Worm (Caenorhabditis elegans): ENCODE data around the gene F49F1.18.

F49F1.18 gene

ce11 chrIV:4121055-4121454 is 19.1 kb downstream of the F49F1.18 start:
- TF ChIP-seq elt-2 (tag; optimal IDR thresholded peaks at IDR 0.05) (peak; percentile 79), elt-3 (tag; optimal IDR thresholded peaks at IDR 0.05) (no peak)

ce11 chrIV:4120263-4120662 is 19.9 kb downstream of the F49F1.18 start, which contains the start of gene F49F1.5:
TSS of gene F49F1.5 (minus strand) at chrIV:4120415.
- TF ChIP-seq nhr-84 (tag; optimal IDR thresholded peaks at IDR 0.05) (no peak), ceh-82 (tag; optimal IDR thresholded peaks at IDR 0.05) (no peak), mdl-1 (tag; optimal IDR thresholded peaks at IDR 0.05) (no peak), fkh-10 (GFP tag; optimal IDR thresholded peaks at IDR 0.05) (no peak), elt-2 (tag; optimal IDR thresholded peaks at IDR 0.05) (peak; percentile 69), aly-2 (tag; optimal IDR thresholded peaks at IDR 0.05) (no peak)

ce11 chrIV:4117432-4117831 is 22.7 kb downstream of the F49F1.18 start, which contains the start of gene drd-50:
TSS of gene drd-50 (plus strand) at chrIV:4117732.
- peak; percentile 38 for TF ChIP-seq elt-2 (tag; optimal IDR thresholded peaks at IDR 0.05)
- TF ChIP-seq fkh-10 (GFP tag; optimal IDR thresholded peaks at IDR 0.05) = no peak

ce11 chrIV:4115634-4116033 is 24.5 kb downstream of the F49F1.18 start, which contains the start of the genes F49F1.4 and F49F1.2:
TSS of gene F49F1.4 (minus strand) at chrIV:4115734.
TSS of gene F49F1.2 (plus strand) at chrIV:4115943.
- TF ChIP-seq lsy-2 (tag; optimal IDR thresholded peaks at IDR 0.05) (no peak), ceh-88 (GFP tag; IDR thresholded peaks at IDR 0.05) (no peak), nhr-77 (tag; optimal IDR thresholded peaks at IDR 0.05) (no peak), mef-2 (tag; optimal IDR thresholded peaks at IDR 0.05) (no peak), grh-1 (GFP tag; IDR thresholded peaks at IDR 0.05) (no peak), efl-1 (optimal IDR thresholded peaks at IDR 0.05) (no peak), efl-1 (GFP tag; optimal IDR thresholded peaks at IDR 0.05 in 1 of 2) (no peak), mep-1 (tag; optimal IDR thresholded peaks at IDR 0.05) (no peak), ceh-63 (GFP tag; optimal IDR thresholded peaks at IDR 0.05) (no peak)

- TF ChIP-seq blmp-1 (tag; optimal IDR thresholded peaks at IDR 0.05) = no peak
Observed at ce11 chrIV:4114526-4114925, 25.6 kb downstream of the F49F1.18 start, which contains the start of gene F49F1.15. TSS of gene F49F1.15 (minus strand) at chrIV:4114626.

ce11 chrIV:4112387-4112786 is 27.8 kb downstream of the F49F1.18 start, which contains the start of gene F49F1.14:
TSS of gene F49F1.14 (minus strand) at chrIV:4112487.
- TF ChIP-seq elt-2 (tag; optimal IDR thresholded peaks at IDR 0.05) (no peak), mab-9 (GFP tag; IDR thresholded peaks at IDR 0.05) (no peak), lir-3 (tag; optimal IDR thresholded peaks at IDR 0.05; ENCODE audit: poor library complexity) (no peak), pag-3 (tag; optimal IDR thresholded peaks at IDR 0.05; ENCODE audit: borderline replicate concordance, insufficient read depth) (no peak)

- TF ChIP-seq irx-1 (tag; optimal IDR thresholded peaks at IDR 0.05) (no peak), jun-1 (tag; optimal IDR thresholded peaks at IDR 0.05) (no peak), pag-3 (tag; optimal IDR thresholded peaks at IDR 0.05; ENCODE audit: borderline replicate concordance, insufficient read depth) (no peak), nhr-85 (tag) (no peak), vab-15 (tag; optimal IDR thresholded peaks at IDR 0.05) (no peak), ztf-4 (tag; optimal IDR thresholded peaks at IDR 0.05) (no peak), grh-1 (GFP tag; IDR thresholded peaks at IDR 0.05) (no peak), pqm-1 (tag; optimal IDR thresholded peaks at IDR 0.05) (no peak), aha-1 (tag; optimal IDR thresholded peaks at IDR 0.05) (no peak), C04F5.9 (tag; optimal IDR thresholded peaks at IDR 0.05) (no peak), ces-1 (GFP tag; optimal IDR thresholded peaks at IDR 0.05) (no peak), unc-98 (GFP tag; IDR thresholded peaks at IDR 0.05) (no peak), rnt-1 (tag; optimal IDR thresholded peaks at IDR 0.05) (no peak), ztf-11 (tag; optimal IDR thresholded peaks at IDR 0.05) (no peak), dsc-1 (tag; optimal IDR thresholded peaks at IDR 0.05) (no peak), lir-3 (tag; optimal IDR thresholded peaks at IDR 0.05; ENCODE audit: poor library complexity) (no peak), tbx-2 (tag; optimal IDR thresholded peaks at IDR 0.05) (no peak)
Observed at ce11 chrIV:4108767-4109166, 31.4 kb downstream of the F49F1.18 start, which contains the start of gene C35B1.7. TSS of gene C35B1.7 (plus strand) at chrIV:4109067.

All from whole organism, L1 larva.